Worm (Caenorhabditis elegans) whole organism, L3 larva: Measurements from ENCODE around the gene eppl-1.

Experiments
- R02D3.7 ChIP-seq: fragments of 150-350 bp; optimal IDR thresholded peaks from 2 replicates; lab custom pipeline; 2014; ENCODE audit warnings: missing biosample characterization, missing genetic modification characterization
- ama-1 ChIP-seq: fragments of 150-350 bp; optimal IDR thresholded peaks from 2 replicates; lab custom pipeline; 2018
- ceh-28 ChIP-seq: fragments of 150-350 bp; optimal IDR thresholded peaks from 2 replicates; lab custom pipeline; 2014; ENCODE audit warnings: missing biosample characterization, missing genetic modification reagents, missing genetic modification characterization
- ceh-82 ChIP-seq: fragments of 150-350 bp; optimal IDR thresholded peaks from 2 replicates; lab custom pipeline; 2014; ENCODE audit warnings: missing biosample characterization, missing genetic modification characterization
- daf-12 ChIP-seq: fragments of 150-350 bp; optimal IDR thresholded peaks from 2 replicates; lab custom pipeline; 2014; ENCODE audit warnings: missing biosample characterization, missing genetic modification reagents, missing genetic modification characterization
- egl-27 ChIP-seq: sonication (generic microtip); optimal IDR thresholded peaks from 4 replicates; lab custom pipeline; 2017; ENCODE audit warnings: missing biosample characterization, missing genetic modification reagents, missing genetic modification characterization
- egl-5 ChIP-seq: fragments of 150-350 bp; optimal IDR thresholded peaks from 2 replicates; lab custom pipeline; 2017; ENCODE audit warnings: missing biosample characterization, missing genetic modification reagents, missing genetic modification characterization, inconsistent platforms
- elt-1 ChIP-seq: fragments of 150-350 bp; optimal IDR thresholded peaks from 2 replicates; lab custom pipeline; 2014; ENCODE audit warnings: missing biosample characterization, missing genetic modification characterization
- elt-2 ChIP-seq: sonication (generic microtip); optimal IDR thresholded peaks from 2 replicates; lab custom pipeline; 2016; ENCODE audit warnings: missing genetic modification reagents, mild to moderate bottlenecking, missing genetic modification characterization, missing compliant biosample characterization
- elt-3 ChIP-seq, 3 experiments: fragments of 150-350 bp in 1 of 3; sonication (generic microtip) in 2 of 3; optimal IDR thresholded peaks; 2 replicates in 2 of 3; 4 replicates in 1 of 3; lab custom pipeline; 2014 to 2017; ENCODE audit warnings: missing biosample characterization in 3 of 3, missing genetic modification characterization in 3 of 3
- fkh-2 ChIP-seq: fragments of 150-350 bp; optimal IDR thresholded peaks from 2 replicates; lab custom pipeline; 2014; ENCODE audit warnings: missing biosample characterization, missing genetic modification reagents, missing genetic modification characterization
- fos-1 ChIP-seq: fragments of 150-350 bp; optimal IDR thresholded peaks from 2 replicates; lab custom pipeline; 2014; ENCODE audit warnings: missing biosample characterization, missing genetic modification characterization
- hmg-11 ChIP-seq: sonication (generic microtip); optimal IDR thresholded peaks from 2 replicates; lab custom pipeline; 2016; ENCODE audit warnings: missing genetic modification characterization, missing compliant biosample characterization
- jun-1 ChIP-seq: fragments of 150-350 bp; optimal IDR thresholded peaks from 2 replicates; lab custom pipeline; 2014; ENCODE audit warnings: missing biosample characterization, missing genetic modification reagents, missing genetic modification characterization
- lin-15B ChIP-seq: fragments of 150-350 bp; optimal IDR thresholded peaks from 2 replicates; lab custom pipeline; 2014; ENCODE audit warnings: missing biosample characterization, missing genetic modification characterization
- lin-39 ChIP-seq: fragments of 150-350 bp; optimal IDR thresholded peaks from 2 replicates; lab custom pipeline; 2018; ENCODE audit warnings: missing biosample characterization, missing genetic modification reagents, missing genetic modification characterization
- lsy-12 ChIP-seq: sonication (generic microtip); optimal IDR thresholded peaks from 2 replicates; lab custom pipeline; 2016; ENCODE audit warnings: mild to moderate bottlenecking, missing genetic modification characterization, missing compliant biosample characterization
- mml-1 ChIP-seq: fragments of 150-350 bp; sonication (generic microtip); optimal IDR thresholded peaks from 3 replicates; lab custom pipeline; 2014; ENCODE audit warnings: missing biosample characterization, missing genetic modification characterization
- nfya-1 ChIP-seq: sonication (generic microtip); optimal IDR thresholded peaks from 2 replicates; lab custom pipeline; 2017; ENCODE audit warnings: missing genetic modification characterization, mild to moderate bottlenecking, missing compliant biosample characterization, antibody characterized with exemption, moderate library complexity; ENCODE audit not compliant: insufficient read depth
- nhr-23 ChIP-seq: fragments of 150-350 bp; optimal IDR thresholded peaks from 2 replicates; lab custom pipeline; 2014; ENCODE audit warnings: missing biosample characterization, missing genetic modification reagents, missing genetic modification characterization
- nhr-237 ChIP-seq: fragments of 150-350 bp; optimal IDR thresholded peaks from 2 replicates; lab custom pipeline; 2014; ENCODE audit warnings: missing biosample characterization, missing genetic modification characterization
- nhr-25 ChIP-seq: sonication (generic microtip); optimal IDR thresholded peaks from 2 replicates; lab custom pipeline; 2017; ENCODE audit warnings: missing biosample characterization, missing genetic modification characterization
- nhr-28 ChIP-seq: fragments of 150-350 bp; optimal IDR thresholded peaks from 2 replicates; lab custom pipeline; 2014; ENCODE audit warnings: missing biosample characterization, missing genetic modification characterization
- nhr-43 ChIP-seq: sonication (generic microtip); optimal IDR thresholded peaks from 2 replicates; lab custom pipeline; 2016; ENCODE audit warnings: mild to moderate bottlenecking, missing genetic modification characterization, missing compliant biosample characterization; ENCODE audit not compliant: poor library complexity, severe bottlenecking
- nhr-67 ChIP-seq: fragments of 150-350 bp; optimal IDR thresholded peaks from 2 replicates; lab custom pipeline; 2014; ENCODE audit warnings: missing biosample characterization, missing genetic modification characterization
- nhr-76 ChIP-seq: fragments of 150-350 bp; sonication (generic microtip); optimal IDR thresholded peaks from 5 replicates; lab custom pipeline; 2014; ENCODE audit warnings: missing biosample characterization, missing genetic modification characterization
- nhr-77 ChIP-seq: fragments of 150-350 bp; optimal IDR thresholded peaks from 2 replicates; lab custom pipeline; 2014; ENCODE audit warnings: missing biosample characterization, missing genetic modification characterization
- pha-4 ChIP-seq: fragments of 150-350 bp; optimal IDR thresholded peaks from 2 replicates; lab custom pipeline; 2014; ENCODE audit warnings: missing biosample characterization, missing genetic modification reagents, missing genetic modification characterization
- pqm-1 ChIP-seq: fragments of 150-350 bp; optimal IDR thresholded peaks from 2 replicates; lab custom pipeline; 2017; ENCODE audit warnings: missing biosample characterization, missing genetic modification characterization, inconsistent platforms
- sea-2 ChIP-seq: fragments of 150-350 bp; sonication (generic microtip); optimal IDR thresholded peaks from 4 replicates; lab custom pipeline; 2014; ENCODE audit warnings: missing biosample characterization, missing genetic modification reagents, missing genetic modification characterization
- snpc-4 ChIP-seq: fragments of 150-350 bp; optimal IDR thresholded peaks from 2 replicates; lab custom pipeline; 2014; ENCODE audit warnings: missing biosample characterization, missing genetic modification characterization
- tbx-2 ChIP-seq: sonication (generic microtip); optimal IDR thresholded peaks from 2 replicates; lab custom pipeline; 2016; ENCODE audit warnings: mild to moderate bottlenecking, missing genetic modification characterization, missing compliant biosample characterization
- unc-62 ChIP-seq: fragments of 150-350 bp; sonication (generic microtip); optimal IDR thresholded peaks from 4 replicates; lab custom pipeline; 2014; ENCODE audit warnings: missing biosample characterization, missing genetic modification reagents, missing genetic modification characterization
- zag-1 ChIP-seq: fragments of 150-350 bp; optimal IDR thresholded peaks from 2 replicates; lab custom pipeline; 2014; ENCODE audit warnings: missing biosample characterization, missing genetic modification characterization
- ztf-11 ChIP-seq: fragments of 150-350 bp; optimal IDR thresholded peaks from 2 replicates; lab custom pipeline; 2014; ENCODE audit warnings: missing biosample characterization, missing genetic modification characterization
- ztf-4 ChIP-seq: fragments of 150-350 bp; optimal IDR thresholded peaks from 2 replicates; lab custom pipeline; 2014; ENCODE audit warnings: missing biosample characterization, missing genetic modification characterization

eppl-1 gene

ce11 chrIV:8428492-8428891 lies 23.1 kb downstream of the eppl-1 start:
- TF ChIP-seq nhr-23 = peak; percentile 60
- TF ChIP-seq daf-12 (tag; lab: Kevin White, UChicago) = no peak
- peak; percentile 51 for TF ChIP-seq lin-39 (tag; lab: Kevin White, UChicago)
- TF ChIP-seq mml-1 (tag; lab: Kevin White, UChicago) = no peak
- TF ChIP-seq elt-1 = no peak
- peak; percentile 5 for TF ChIP-seq ztf-4 (tag; lab: Kevin White, UChicago)
- peak; percentile 97 for TF ChIP-seq ama-1
- TF ChIP-seq lsy-12 (tag; lab: Kevin White, UChicago) = peak; percentile 90
- TF ChIP-seq ztf-11 (tag; lab: Kevin White, UChicago) = no peak
- peak; percentile 71 for TF ChIP-seq elt-2
- peak; percentile 85 for TF ChIP-seq tbx-2 (tag; lab: Kevin White, UChicago)
- TF ChIP-seq nhr-43 = peak; percentile 76
- peak; percentile 43 for TF ChIP-seq unc-62 (GFP tag; lab: Kevin White, UChicago)
- peak; percentile 78 for TF ChIP-seq nhr-25 (tag; lab: Kevin White, UChicago)
- peak; percentile 70 for TF ChIP-seq lin-15B (tag; lab: Kevin White, UChicago)
- no peak for TF ChIP-seq egl-5 (tag; lab: Kevin White, UChicago)
- no peak for TF ChIP-seq nhr-237
- TF ChIP-seq nhr-77 (tag; lab: Kevin White, UChicago) = peak; percentile 53
- TF ChIP-seq fkh-2 (tag; lab: Kevin White, UChicago) = peak; percentile 38
- TF ChIP-seq pha-4 (tag; lab: Kevin White, UChicago) = peak; percentile 67
- TF ChIP-seq elt-3 (tag; optimal IDR thresholded peaks at IDR 0.05; lab: Kevin White, UChicago) = peak in 1 of 3 experiments; percentile 32
- TF ChIP-seq R02D3.7 (tag; lab: Kevin White, UChicago) = peak; percentile 38
- peak; percentile 46 for TF ChIP-seq pqm-1
- TF ChIP-seq ceh-82 (tag; lab: Kevin White, UChicago) = peak; percentile 16
- peak; percentile 85 for TF ChIP-seq nfya-1 (tag; lab: Kevin White, UChicago)
- TF ChIP-seq zag-1 (tag; lab: Kevin White, UChicago) = no peak
- peak; percentile 54 for TF ChIP-seq ceh-28
- no peak for TF ChIP-seq nhr-76 (tag; lab: Kevin White, UChicago)
- no peak for TF ChIP-seq egl-27 (tag; lab: Kevin White, UChicago)
- peak; percentile 84 for TF ChIP-seq hmg-11
- peak; percentile 54 for TF ChIP-seq fos-1 (tag; lab: Kevin White, UChicago)
- peak; percentile 99 for TF ChIP-seq snpc-4

ce11 chrIV:8426537-8426936 lies 25.0 kb downstream of the eppl-1 start, which contains the start of the genes T26A8.3 and tmem-231:
TSS of gene T26A8.3 (minus strand) at chrIV:8426637.
TSS of gene tmem-231 (plus strand) at chrIV:8426785.
- TF ChIP-seq nhr-28 (tag; lab: Kevin White, UChicago) = no peak

ce11 chrIV:8420961-8421360 lies 30.6 kb downstream of the eppl-1 start, which contains the start of gene M116.5:
TSS of gene M116.5 (minus strand) at chrIV:8421061.
- TF ChIP-seq egl-27 (tag; lab: Kevin White, UChicago) = no peak
- no peak for TF ChIP-seq zag-1 (tag; lab: Kevin White, UChicago)
- no peak for TF ChIP-seq ceh-82 (tag; lab: Kevin White, UChicago)
- no peak for TF ChIP-seq tbx-2 (tag; lab: Kevin White, UChicago)
- TF ChIP-seq pqm-1 = no peak
- TF ChIP-seq hmg-11 = no peak
- no peak for TF ChIP-seq jun-1 (tag; lab: Kevin White, UChicago)
- no peak for TF ChIP-seq elt-3 (tag; optimal IDR thresholded peaks at IDR 0.05; lab: Kevin White, UChicago)
- no peak for TF ChIP-seq lin-39 (tag; lab: Kevin White, UChicago)
- no peak for TF ChIP-seq R02D3.7 (tag; lab: Kevin White, UChicago)
- no peak for TF ChIP-seq pha-4 (tag; lab: Kevin White, UChicago)
- TF ChIP-seq sea-2 = no peak
- no peak for TF ChIP-seq nhr-67 (tag; lab: Kevin White, UChicago)
- TF ChIP-seq, all 47 proteins: peak for 0
